Worm (Caenorhabditis elegans): Measurements from ENCODE around the gene F29A7.6.

ce11 chrII:2801764-2802163 lies 49.4 kb upstream of the F29A7.6 start:
- no peak for TF ChIP-seq fkh-10 (GFP tag; optimal IDR thresholded peaks at IDR 0.05)
- no peak for TF ChIP-seq elt-2 (tag; optimal IDR thresholded peaks at IDR 0.05)
- no peak for TF ChIP-seq nfya-1 (tag; optimal IDR thresholded peaks at IDR 0.05)
- TF ChIP-seq lin-11 (tag; optimal IDR thresholded peaks at IDR 0.05), result no peak
- TF ChIP-seq odd-2 (tag; optimal IDR thresholded peaks at IDR 0.05), result no peak
- TF ChIP-seq pha-4 (tag; optimal IDR thresholded peaks at IDR 0.05), result no peak
- no peak for TF ChIP-seq dmd-4 (tag; optimal IDR thresholded peaks at IDR 0.05; ENCODE audit: borderline replicate concordance)
- TF ChIP-seq pha-2 (tag; optimal IDR thresholded peaks at IDR 0.05), result no peak
- TF ChIP-seq syd-9 (tag; optimal IDR thresholded peaks at IDR 0.05), result no peak
- no peak for TF ChIP-seq K02D7.2 (tag; optimal IDR thresholded peaks at IDR 0.05)
- no peak for TF ChIP-seq fkh-6 (tag; optimal IDR thresholded peaks at IDR 0.05)
